Worm (Caenorhabditis elegans) whole organism, mixed stage, embryonic: ENCODE results near the gene scd-2.

Experiments
- M03D4.4 ChIP-seq: sonication (generic microtip); optimal IDR thresholded peaks from 2 replicates; lab custom pipeline; 2017; ENCODE audit warnings: mild to moderate bottlenecking, missing genetic modification characterization, missing compliant biosample characterization
- bed-3 ChIP-seq: fragments of 200-800 bp; sonication (Bioruptor generic); optimal IDR thresholded peaks from 3 replicates; lab custom pipeline; 2018; ENCODE audit warnings: mild to moderate bottlenecking, missing genetic modification characterization, moderate library complexity, missing compliant biosample characterization
- blmp-1 ChIP-seq: fragments of 150-350 bp; optimal IDR thresholded peaks from 2 replicates; lab custom pipeline; 2014; ENCODE audit warnings: missing biosample characterization, missing genetic modification characterization
- ceh-39 ChIP-seq: fragments of 150-350 bp; optimal IDR thresholded peaks from 2 replicates; lab custom pipeline; 2014; ENCODE audit warnings: missing biosample characterization, missing genetic modification characterization
- ceh-43 ChIP-seq: fragments of 200-800 bp; sonication (Bioruptor generic); optimal IDR thresholded peaks from 2 replicates; lab custom pipeline; 2018; ENCODE audit warnings: mild to moderate bottlenecking, missing genetic modification characterization, moderate library complexity, missing compliant biosample characterization
- ceh-83 ChIP-seq: fragments of 200-800 bp; sonication (Bioruptor generic); optimal IDR thresholded peaks from 2 replicates; lab custom pipeline; 2018; ENCODE audit warnings: mild to moderate bottlenecking, missing genetic modification characterization, missing compliant biosample characterization
- ces-1 ChIP-seq: fragments of 150-350 bp; optimal IDR thresholded peaks from 2 replicates; lab custom pipeline; 2014; ENCODE audit warnings: missing biosample characterization, missing genetic modification reagents, missing genetic modification characterization
- cnd-1 ChIP-seq: fragments of 200-800 bp; sonication (Bioruptor generic); optimal IDR thresholded peaks from 2 replicates; lab custom pipeline; 2018; ENCODE audit warnings: mild to moderate bottlenecking, missing genetic modification characterization, missing compliant biosample characterization
- drap-1 ChIP-seq: fragments of 200-800 bp; sonication (Bioruptor generic); optimal IDR thresholded peaks from 3 replicates; lab custom pipeline; 2018; ENCODE audit warnings: mild to moderate bottlenecking, missing genetic modification characterization, missing compliant biosample characterization
- elt-1 ChIP-seq: sonication (generic microtip); optimal IDR thresholded peaks from 2 replicates; lab custom pipeline; 2017; ENCODE audit warnings: missing genetic modification characterization, mild to moderate bottlenecking, missing compliant biosample characterization, antibody characterized with exemption, moderate library complexity, borderline replicate concordance; ENCODE audit not compliant: insufficient read depth
- elt-3 ChIP-seq: fragments of 150-350 bp; optimal IDR thresholded peaks from 2 replicates; lab custom pipeline; 2014; ENCODE audit warnings: missing biosample characterization, missing genetic modification characterization
- flh-1 ChIP-seq: fragments of 200-800 bp; sonication (Bioruptor generic); optimal IDR thresholded peaks from 2 replicates; lab custom pipeline; 2018; ENCODE audit warnings: mild to moderate bottlenecking, missing genetic modification characterization, moderate library complexity, missing compliant biosample characterization
- ham-2 ChIP-seq: fragments of 200-800 bp; sonication (Bioruptor generic); optimal IDR thresholded peaks from 2 replicates; lab custom pipeline; 2018; ENCODE audit warnings: mild to moderate bottlenecking, missing genetic modification characterization, missing compliant biosample characterization
- hlh-1 ChIP-seq: fragments of 150-350 bp; optimal IDR thresholded peaks from 2 replicates; lab custom pipeline; 2014; ENCODE audit warnings: missing biosample characterization, missing genetic modification reagents, missing genetic modification characterization
- lin-13 ChIP-seq: fragments of 150-350 bp; optimal IDR thresholded peaks from 2 replicates; lab custom pipeline; 2014; ENCODE audit warnings: missing biosample characterization, missing genetic modification characterization
- lin-32 ChIP-seq: fragments of 200-800 bp; sonication (Bioruptor generic); optimal IDR thresholded peaks from 2 replicates; lab custom pipeline; 2018; ENCODE audit warnings: mild to moderate bottlenecking, missing genetic modification characterization, missing compliant biosample characterization
- mab-5 ChIP-seq: fragments of 150-350 bp; optimal IDR thresholded peaks from 2 replicates; lab custom pipeline; 2014; ENCODE audit warnings: missing biosample characterization, missing genetic modification characterization
- mep-1 ChIP-seq: fragments of 150-350 bp; optimal IDR thresholded peaks from 2 replicates; lab custom pipeline; 2017; ENCODE audit warnings: missing biosample characterization, missing genetic modification reagents, missing genetic modification characterization, inconsistent platforms
- nhr-12 ChIP-seq: fragments of 150-350 bp; optimal IDR thresholded peaks from 2 replicates; lab custom pipeline; 2014; ENCODE audit warnings: missing biosample characterization, missing genetic modification characterization
- nhr-28 ChIP-seq: fragments of 150-350 bp; optimal IDR thresholded peaks from 2 replicates; lab custom pipeline; 2014; ENCODE audit warnings: missing biosample characterization, missing genetic modification characterization
- nhr-76 ChIP-seq: sonication (generic microtip); optimal IDR thresholded peaks from 2 replicates; lab custom pipeline; 2017; ENCODE audit warnings: missing biosample characterization, missing genetic modification characterization
- pha-4 ChIP-seq: fragments of 150-350 bp; optimal IDR thresholded peaks from 2 replicates; lab custom pipeline; 2018; ENCODE audit warnings: missing biosample characterization, missing genetic modification reagents, missing genetic modification characterization
- snpc-4 ChIP-seq: fragments of 150-350 bp; optimal IDR thresholded peaks from 2 replicates; lab custom pipeline; 2014; ENCODE audit warnings: missing biosample characterization, missing genetic modification characterization
- sptf-1 ChIP-seq: sonication (generic microtip); optimal IDR thresholded peaks from 2 replicates; lab custom pipeline; 2017; ENCODE audit warnings: mild to moderate bottlenecking, missing genetic modification characterization, moderate library complexity, missing compliant biosample characterization
- tbx-8 ChIP-seq: fragments of 200-800 bp; sonication (Bioruptor generic); optimal IDR thresholded peaks from 2 replicates; lab custom pipeline; 2018; ENCODE audit warnings: mild to moderate bottlenecking, missing genetic modification characterization, moderate library complexity, missing compliant biosample characterization
- unc-120 ChIP-seq: sonication (generic microtip); optimal IDR thresholded peaks from 2 replicates; lab custom pipeline; 2017; ENCODE audit warnings: missing genetic modification characterization, missing compliant biosample characterization; ENCODE audit not compliant: poor library complexity, severe bottlenecking
- unc-39 ChIP-seq: fragments of 150-350 bp; optimal IDR thresholded peaks from 2 replicates; lab custom pipeline; 2014; ENCODE audit warnings: missing biosample characterization, missing genetic modification characterization
- unc-62 ChIP-seq: fragments of 150-350 bp; optimal IDR thresholded peaks from 2 replicates; lab custom pipeline; 2014; ENCODE audit warnings: missing biosample characterization, missing genetic modification reagents, missing genetic modification characterization
- zip-8 ChIP-seq: fragments of 150-350 bp; optimal IDR thresholded peaks from 2 replicates; lab custom pipeline; 2014; ENCODE audit warnings: missing biosample characterization, missing genetic modification characterization
- ztf-11 ChIP-seq: fragments of 150-350 bp; optimal IDR thresholded peaks from 2 replicates; lab custom pipeline; 2014; ENCODE audit warnings: missing biosample characterization, missing genetic modification characterization

scd-2 gene

DNA sequence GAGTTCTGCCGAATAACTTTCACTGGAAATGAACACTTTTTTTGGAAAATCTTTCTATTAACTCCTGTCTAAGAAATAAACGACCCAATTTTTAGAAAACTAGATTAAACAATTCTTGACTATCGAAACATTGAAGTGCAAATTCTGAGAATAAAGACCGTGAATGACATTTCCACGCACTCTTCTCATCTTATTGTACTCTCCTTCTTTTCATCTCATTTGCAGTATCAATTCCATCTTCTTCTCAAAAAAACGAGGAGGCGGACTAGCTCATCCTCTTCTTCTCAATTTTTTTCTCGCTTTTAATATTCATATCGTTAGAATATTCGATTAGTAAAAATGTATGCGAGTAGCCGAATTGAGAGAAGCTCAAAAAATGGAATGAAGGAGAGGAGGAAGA, 28.6 kb downstream of the scd-2 start:
- TF ChIP-seq mep-1 (tag; lab: Kevin White, UChicago), result no peak
- TF ChIP-seq ces-1 (GFP tag; lab: Kevin White, UChicago), result peak; percentile 25

DNA sequence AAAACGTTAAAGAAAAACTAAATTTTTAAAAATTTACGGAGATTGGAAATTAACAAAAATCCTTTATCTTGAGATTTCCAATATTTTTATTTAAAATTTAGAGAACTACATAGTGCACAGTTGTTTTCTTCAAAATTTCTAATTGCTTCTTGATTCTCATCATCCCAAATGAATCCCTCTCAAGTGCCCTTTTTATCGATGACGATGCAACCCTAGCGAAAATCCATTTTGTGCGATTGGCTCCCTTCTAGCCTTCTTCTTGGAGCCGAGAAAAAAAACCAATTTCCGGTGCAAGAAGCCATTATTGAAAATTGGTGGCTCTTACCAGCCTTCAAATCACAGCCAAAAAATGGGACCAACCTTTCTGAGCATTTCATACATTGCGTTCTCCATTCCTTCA, 29.5 kb downstream of the scd-2 start:
- TF ChIP-seq nhr-76 (tag; lab: Kevin White, UChicago), result no peak
- TF ChIP-seq hlh-1, result no peak
- no peak for TF ChIP-seq ham-2 (GFP tag; lab: Kevin White, UChicago)
- no peak for TF ChIP-seq elt-3 (tag; lab: Kevin White, UChicago)
- no peak for TF ChIP-seq ceh-39 (tag; lab: Kevin White, UChicago)
- TF ChIP-seq ceh-43, result no peak
- TF ChIP-seq drap-1 (GFP tag; lab: Kevin White, UChicago), result no peak
- TF ChIP-seq elt-1 (tag; lab: Kevin White, UChicago), result no peak
- no peak for TF ChIP-seq flh-1
- no peak for TF ChIP-seq M03D4.4
- TF ChIP-seq, all 35 proteins: peak for 0

DNA sequence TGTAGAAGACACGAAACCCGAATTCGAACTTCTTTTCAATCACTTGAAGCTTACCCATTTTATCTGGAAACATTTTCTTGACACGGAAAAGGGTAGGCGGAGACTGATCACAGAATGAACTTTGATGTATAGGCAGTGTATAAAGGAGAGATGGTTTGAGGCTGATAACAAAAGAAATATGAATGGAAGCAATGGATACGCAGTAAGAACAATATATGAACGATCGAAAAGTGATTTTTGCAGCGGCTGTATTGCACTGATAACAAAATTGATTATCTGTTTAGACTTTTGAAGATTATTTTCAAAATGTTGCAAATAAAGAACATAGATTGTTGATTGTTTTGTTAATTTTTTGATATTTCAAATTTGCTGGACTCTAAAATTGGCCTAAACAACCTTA, 32.7 kb downstream of the scd-2 start, which contains the start of gene pmp-5:
TSS of gene pmp-5 (minus strand) at position 63 of the 400 bp plus-strand sequence.
- no peak for TF ChIP-seq ham-2 (GFP tag; lab: Kevin White, UChicago)
- TF ChIP-seq tbx-8 (GFP tag; lab: Kevin White, UChicago), result no peak
- TF ChIP-seq cnd-1 (tag; lab: Kevin White, UChicago), result no peak
- no peak for TF ChIP-seq unc-120 (tag; lab: Kevin White, UChicago)
- no peak for TF ChIP-seq nhr-76 (tag; lab: Kevin White, UChicago)
- TF ChIP-seq nhr-28 (tag; lab: Kevin White, UChicago), result no peak
- no peak for TF ChIP-seq lin-13
- TF ChIP-seq nhr-12 (tag; lab: Kevin White, UChicago), result no peak
- TF ChIP-seq unc-39 (tag; lab: Kevin White, UChicago), result no peak
- no peak for TF ChIP-seq sptf-1 (tag; lab: Kevin White, UChicago)
- TF ChIP-seq flh-1, result no peak
- no peak for TF ChIP-seq ztf-11 (tag; lab: Kevin White, UChicago)
- TF ChIP-seq elt-3 (tag; lab: Kevin White, UChicago), result no peak

DNA sequence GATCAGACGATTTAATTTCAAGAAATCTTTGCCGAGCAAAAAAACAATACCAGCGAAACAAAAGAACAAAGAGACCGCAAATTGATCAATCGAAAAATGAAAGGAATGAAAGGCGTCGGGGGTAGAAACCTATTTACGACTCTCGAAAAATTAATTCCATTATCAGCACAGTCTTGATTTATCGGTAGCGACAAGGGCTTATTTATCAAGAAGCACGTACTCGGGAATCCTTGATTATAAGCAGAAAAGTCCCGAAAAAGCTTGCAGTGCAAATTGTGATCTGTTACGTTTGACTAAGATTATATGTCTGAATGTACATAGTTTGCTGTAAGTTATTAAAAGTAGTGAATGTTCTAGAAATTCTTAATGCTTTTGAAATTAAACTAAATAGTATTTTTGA, 33.5 kb downstream of the scd-2 start:
- no peak for TF ChIP-seq unc-120 (tag; lab: Kevin White, UChicago)
- no peak for TF ChIP-seq ztf-11 (tag; lab: Kevin White, UChicago)
- no peak for TF ChIP-seq ceh-83 (GFP tag; lab: Kevin White, UChicago)
- no peak for TF ChIP-seq bed-3
- TF ChIP-seq flh-1, result no peak
- TF ChIP-seq nhr-76 (tag; lab: Kevin White, UChicago), result no peak
- TF ChIP-seq mep-1 (tag; lab: Kevin White, UChicago), result no peak
- TF ChIP-seq elt-3 (tag; lab: Kevin White, UChicago), result no peak
- TF ChIP-seq ces-1 (GFP tag; lab: Kevin White, UChicago), result no peak
- no peak for TF ChIP-seq lin-32
- no peak for TF ChIP-seq mab-5 (tag; lab: Kevin White, UChicago)
- TF ChIP-seq unc-62 (GFP tag; lab: Kevin White, UChicago), result no peak
- no peak for TF ChIP-seq drap-1 (GFP tag; lab: Kevin White, UChicago)
- no peak for TF ChIP-seq tbx-8 (GFP tag; lab: Kevin White, UChicago)
- no peak for TF ChIP-seq zip-8
- no peak for TF ChIP-seq pha-4

DNA sequence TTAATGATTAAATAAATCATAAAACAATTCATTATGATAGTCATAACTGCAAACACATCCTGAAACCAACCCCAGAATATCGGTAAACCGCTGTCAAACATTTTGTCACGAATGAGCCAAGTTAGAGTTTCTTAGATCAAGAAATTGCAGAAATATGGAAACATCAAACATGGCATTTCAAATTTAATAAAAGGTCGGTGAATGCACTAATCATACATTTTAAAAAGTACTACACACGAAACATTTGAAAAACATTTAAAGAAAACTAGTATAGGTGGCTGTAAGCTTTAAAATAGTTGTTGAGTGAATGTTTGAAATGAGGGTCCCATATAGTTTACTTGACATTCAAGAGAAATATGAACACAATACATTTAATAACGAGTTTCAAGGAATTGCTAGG, 35.7 kb downstream of the scd-2 start, which contains the start of gene str-180:
TSS of gene str-180 (minus strand) at position 101 of the 400 bp plus-strand sequence.
- TF ChIP-seq ceh-43 (no peak), pha-4 (no peak), elt-3 (tag; lab: Kevin White, UChicago) (no peak), ztf-11 (tag; lab: Kevin White, UChicago) (no peak), sptf-1 (tag; lab: Kevin White, UChicago) (no peak), nhr-12 (tag; lab: Kevin White, UChicago) (no peak), lin-13 (no peak), snpc-4 (tag; lab: Kevin White, UChicago) (no peak), blmp-1 (tag; lab: Kevin White, UChicago) (no peak), unc-62 (GFP tag; lab: Kevin White, UChicago) (no peak), lin-32 (no peak)
